Worm (Caenorhabditis elegans): ENCODE results near the gene F53F4.12.

DNA sequence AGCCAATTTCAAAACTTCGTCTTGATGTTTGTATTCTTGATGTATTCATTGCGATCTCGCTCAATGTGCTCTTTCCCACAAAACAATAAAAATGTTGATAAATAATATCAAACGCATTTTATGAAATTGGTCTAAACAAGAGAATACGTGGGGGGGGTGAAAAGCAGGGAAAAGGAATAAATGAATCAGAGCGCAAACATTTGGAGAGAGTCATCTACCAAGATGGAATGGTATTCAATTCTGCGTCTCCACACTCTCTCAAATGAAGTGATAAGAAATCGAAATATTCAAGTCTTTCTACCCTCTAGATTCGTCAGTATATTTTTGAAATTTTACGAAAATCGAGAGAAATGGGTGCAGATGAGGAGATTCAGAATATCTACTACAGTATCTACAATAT lies 45.2 kb upstream of the F53F4.12 start, which contains the start of gene C50B8.5:
- TF ChIP-seq ztf-29 (GFP tag; IDR thresholded peaks at IDR 0.05), result no peak
- no peak for TF ChIP-seq flt-1 (GFP tag; IDR thresholded peaks at IDR 0.05)
- no peak for TF ChIP-seq T22C8.4 (GFP tag; IDR thresholded peaks at IDR 0.05)
- no peak for TF ChIP-seq med-1 (GFP tag; optimal IDR thresholded peaks at IDR 0.05; ENCODE audit: insufficient read depth)
- no peak for TF ChIP-seq ref-1 (GFP tag; conservative IDR thresholded peaks at IDR 0.05)
- TF ChIP-seq ztf-23 (GFP tag; IDR thresholded peaks at IDR 0.05), result no peak
- no peak for TF ChIP-seq tab-1 (GFP tag; IDR thresholded peaks at IDR 0.05)
- TF ChIP-seq klf-2 (GFP tag; conservative IDR thresholded peaks at IDR 0.05), result no peak
- TF ChIP-seq cog-1 (tag; optimal IDR thresholded peaks at IDR 0.05), result no peak

All from whole organism, midembryonic.